Fruit fly (Drosophila melanogaster): Measurements from ENCODE around the gene yps.

DNA sequence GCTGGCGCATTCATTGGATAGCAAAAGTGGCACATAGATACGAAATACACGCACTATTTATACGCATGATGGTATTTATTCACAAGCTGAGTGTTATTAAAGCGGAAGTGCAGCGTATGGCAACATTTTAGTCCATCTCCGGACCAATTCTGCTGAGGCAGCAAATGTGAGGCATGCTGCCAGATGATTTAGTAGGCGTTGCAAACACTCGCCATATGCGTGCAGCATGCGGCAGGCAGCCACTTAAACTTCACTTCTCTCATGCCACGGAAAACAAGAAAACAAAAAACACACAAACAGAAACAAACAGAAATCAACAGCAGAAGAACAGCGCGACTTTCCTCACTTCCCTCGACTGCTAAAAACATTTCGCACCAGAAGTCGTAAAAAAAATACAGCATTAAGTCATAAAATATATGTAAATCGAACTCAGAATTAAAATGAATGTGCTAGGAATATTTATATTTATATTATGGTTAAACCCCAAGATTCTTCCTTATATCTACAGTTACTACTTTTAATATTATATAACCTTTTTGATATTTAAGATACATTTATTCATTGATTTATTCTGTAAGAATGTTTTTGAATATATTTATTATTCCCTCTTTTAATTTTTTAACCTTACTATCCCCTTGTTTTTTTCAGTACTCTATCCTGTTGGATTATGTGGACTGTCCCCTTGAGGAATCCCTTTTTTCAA, 25.5 kb downstream of the yps start:
- TF ChIP-seq insv (optimal IDR thresholded peaks at IDR 0.05), result no peak
- no peak for TF ChIP-seq h (optimal IDR thresholded peaks at IDR 0.05)
- TF ChIP-seq ttk (optimal IDR thresholded peaks at IDR 0.05), result no peak
